Fruit fly (Drosophila melanogaster): ENCODE measurements around the gene nes.
A peak's percentile ranks its signal among the peaks of the same experiment; 100 is the strongest.

The nes gene

dm6 chr3L:19230801-19231547, 29.5 kb downstream of the nes start (continued):
- TF ChIP-seq CG14441 (GFP tag; IDR thresholded peaks at IDR 0.05) (no peak), ab (GFP tag; optimal IDR thresholded peaks at IDR 0.05) (no peak), ara (GFP tag; IDR thresholded peaks at IDR 0.05) (no peak), bigmax (GFP tag; optimal IDR thresholded peaks at IDR 0.05) (no peak), HLH4C (GFP tag; IDR thresholded peaks at IDR 0.05; ENCODE audit: partially characterized antibody) (0 out of 3 replicates have a peak, but pooled peaks have one; percentile 19), CG15601 (tag; optimal IDR thresholded peaks at IDR 0.05) (no peak), CG9932 (GFP tag; IDR thresholded peaks at IDR 0.05) (0 out of 2 replicates have a peak, but pooled peaks have one; percentile 15), kah (GFP tag; optimal IDR thresholded peaks at IDR 0.05) (no peak), twi (tag; optimal IDR thresholded peaks at IDR 0.05) (no peak), CG33213 (GFP tag; optimal IDR thresholded peaks at IDR 0.05) (no peak), CG14014 (GFP tag; IDR thresholded peaks at IDR 0.05) (peak; percentile 41; the same call in 1 of the 2 replicates), Hsf (GFP tag; optimal IDR thresholded peaks at IDR 0.05) (no peak), CG34422 (GFP tag; IDR thresholded peaks at IDR 0.05) (no peak), CG4360 (GFP tag; IDR thresholded peaks at IDR 0.05) (no peak), CG8944 (GFP tag; optimal IDR thresholded peaks at IDR 0.05) (no peak), CG6813 (GFP tag; optimal IDR thresholded peaks at IDR 0.05) (no peak), trh (GFP tag; optimal IDR thresholded peaks at IDR 0.05) (no peak), sqz (GFP tag; optimal IDR thresholded peaks at IDR 0.05) (peak; percentile 19), CG11093 (GFP tag; IDR thresholded peaks at IDR 0.05) (no peak), Eip74EF (GFP tag; optimal IDR thresholded peaks at IDR 0.05) (no peak), Kr (GFP tag; optimal IDR thresholded peaks at IDR 0.05) (no peak), Rfx (GFP tag; IDR thresholded peaks at IDR 0.05) (no peak), CG6765 (GFP tag; optimal IDR thresholded peaks at IDR 0.05) (no peak), CG10209 (GFP tag; optimal IDR thresholded peaks at IDR 0.05) (no peak), her (GFP tag; optimal IDR thresholded peaks at IDR 0.05) (no peak), stc (GFP tag; IDR thresholded peaks at IDR 0.05) (no peak), CG30431 (GFP tag; optimal IDR thresholded peaks at IDR 0.05) (no peak), HLH54F (GFP tag; optimal IDR thresholded peaks at IDR 0.05) (no peak), CG10462 (GFP tag; optimal IDR thresholded peaks at IDR 0.05) (no peak), CG7987 (GFP tag; optimal IDR thresholded peaks at IDR 0.05) (no peak), zfh1 (GFP tag; IDR thresholded peaks at IDR 0.05) (no peak), fd102C (GFP tag; optimal IDR thresholded peaks at IDR 0.05) (no peak), Oaz (GFP tag; IDR thresholded peaks at IDR 0.05) (no peak), CoRest (tag; optimal IDR thresholded peaks at IDR 0.05) (peak; percentile 29), gcm2 (GFP tag; optimal IDR thresholded peaks at IDR 0.05) (no peak), Ada2b (GFP tag; IDR thresholded peaks at IDR 0.05) (0 out of 2 replicates have a peak, but pooled peaks have one; percentile 8), sob (GFP tag; IDR thresholded peaks at IDR 0.05) (no peak), dimm (GFP tag; IDR thresholded peaks at IDR 0.05) (no peak), mirr (GFP tag; optimal IDR thresholded peaks at IDR 0.05) (no peak), fd96Cb (tag; optimal IDR thresholded peaks at IDR 0.05) (peak; percentile 18), Lhr (GFP tag; optimal IDR thresholded peaks at IDR 0.05) (no peak), NC2α (GFP tag; optimal IDR thresholded peaks at IDR 0.05) (no peak), ssp (GFP tag; IDR thresholded peaks at IDR 0.05) (no peak), CG8359 (GFP tag; optimal IDR thresholded peaks at IDR 0.05; ENCODE audit: borderline replicate concordance) (no peak), CG34376 (GFP tag; optimal IDR thresholded peaks at IDR 0.05) (no peak), Max (GFP tag; optimal IDR thresholded peaks at IDR 0.05) (no peak), CG9609 (GFP tag; optimal IDR thresholded peaks at IDR 0.05) (no peak), CTCF (GFP tag; optimal IDR thresholded peaks at IDR 0.05) (no peak), CG17612 (GFP tag; IDR thresholded peaks at IDR 0.05) (no peak), Xbp1 (GFP tag; optimal IDR thresholded peaks at IDR 0.05) (peak; percentile 39), gem (tag; optimal IDR thresholded peaks at IDR 0.05) (peak; percentile 71)

Measured in whole organism, embryonic.